Fruit fly (Drosophila melanogaster): ENCODE data around the gene mxt.

mxt gene

dm6 chr2L:4856118-4856517 lies 9.0 kb upstream of the mxt start (continued):
- TF ChIP-seq foxo (GFP tag; optimal IDR thresholded peaks at IDR 0.05): peak in 1 of 2 experiments; percentile 39
- TF ChIP-seq br (GFP tag; optimal IDR thresholded peaks at IDR 0.05): no peak
- no peak for TF ChIP-seq usp (GFP tag; optimal IDR thresholded peaks at IDR 0.05)
- no peak for TF ChIP-seq dl (GFP tag; optimal IDR thresholded peaks at IDR 0.05; ENCODE audit: insufficient read depth in 1 of 2, partially characterized antibody in 2 of 2)
- TF ChIP-seq Hr83 (GFP tag; optimal IDR thresholded peaks at IDR 0.05; ENCODE audit: poor library complexity, severe bottlenecking): no peak
- TF ChIP-seq ey (GFP tag; optimal IDR thresholded peaks at IDR 0.05): no peak

- no peak for TF ChIP-seq CG9705 (GFP tag; optimal IDR thresholded peaks at IDR 0.05)
- no peak for TF ChIP-seq ey (GFP tag; optimal IDR thresholded peaks at IDR 0.05)
- TF ChIP-seq jim (GFP tag; optimal IDR thresholded peaks at IDR 0.05): no peak
- no peak for TF ChIP-seq sage (GFP tag; optimal IDR thresholded peaks at IDR 0.05)
- no peak for TF ChIP-seq h (GFP tag; optimal IDR thresholded peaks at IDR 0.05)
- no peak for TF ChIP-seq brk (GFP tag; optimal IDR thresholded peaks at IDR 0.05)
- TF ChIP-seq lola (GFP tag; optimal IDR thresholded peaks at IDR 0.05): no peak
- TF ChIP-seq CG32264 (GFP tag; optimal IDR thresholded peaks at IDR 0.05): no peak
- no peak for TF ChIP-seq psq (GFP tag; optimal IDR thresholded peaks at IDR 0.05)
- TF ChIP-seq Hr83 (GFP tag; optimal IDR thresholded peaks at IDR 0.05; ENCODE audit: poor library complexity, severe bottlenecking): no peak
- TF ChIP-seq foxo (GFP tag; optimal IDR thresholded peaks at IDR 0.05): no peak
- TF ChIP-seq dmrt93B (GFP tag; optimal IDR thresholded peaks at IDR 0.05): no peak
- TF ChIP-seq rgr (GFP tag; optimal IDR thresholded peaks at IDR 0.05): no peak
- TF ChIP-seq dl (GFP tag; optimal IDR thresholded peaks at IDR 0.05; ENCODE audit: insufficient read depth in 1 of 2, partially characterized antibody in 2 of 2): no peak
- TF ChIP-seq N (GFP tag; optimal IDR thresholded peaks at IDR 0.05): no peak
Observed at dm6 chr2L:4854822-4855221, 7.7 kb upstream of the mxt start.

- no peak for TF ChIP-seq CG32264 (GFP tag; optimal IDR thresholded peaks at IDR 0.05)
Observed at dm6 chr2L:4852605-4853102, 5.6 kb upstream of the mxt start, which contains the start of gene smog. Gene smog, plus strand, starts transcription at chr2L:4852864.

- peak; percentile 82 for TF ChIP-seq Jra (GFP tag; optimal IDR thresholded peaks at IDR 0.05)
- peak; percentile 97 for TF ChIP-seq HLH106 (tag; optimal IDR thresholded peaks at IDR 0.05)
- TF ChIP-seq Hr83 (GFP tag; optimal IDR thresholded peaks at IDR 0.05; ENCODE audit: poor library complexity, severe bottlenecking): peak; percentile 89
- no peak for TF ChIP-seq dl (GFP tag; optimal IDR thresholded peaks at IDR 0.05; ENCODE audit: insufficient read depth in 1 of 2, partially characterized antibody in 2 of 2)
- no peak for TF ChIP-seq brk (GFP tag; optimal IDR thresholded peaks at IDR 0.05)
- TF ChIP-seq foxo (GFP tag; optimal IDR thresholded peaks at IDR 0.05): peak in 1 of 2 experiments; percentile 96
- TF ChIP-seq dsf (GFP tag; optimal IDR thresholded peaks at IDR 0.05; ENCODE audit: borderline replicate concordance): peak; percentile 74
- TF ChIP-seq sv (GFP tag; optimal IDR thresholded peaks at IDR 0.05): peak; percentile 93
- peak; percentile 96 for TF ChIP-seq rgr (GFP tag; optimal IDR thresholded peaks at IDR 0.05)
- peak; percentile 86 for TF ChIP-seq GATAd (GFP tag; optimal IDR thresholded peaks at IDR 0.05)
- TF ChIP-seq Hr78 (GFP tag; optimal IDR thresholded peaks at IDR 0.05): no peak
- peak; percentile 90 for TF ChIP-seq h (GFP tag; optimal IDR thresholded peaks at IDR 0.05)
- peak; percentile 86 for TF ChIP-seq CG9705 (GFP tag; optimal IDR thresholded peaks at IDR 0.05)
- peak; percentile 83 for TF ChIP-seq ey (GFP tag; optimal IDR thresholded peaks at IDR 0.05)
- peak; percentile 94 for TF ChIP-seq OdsH (GFP tag; optimal IDR thresholded peaks at IDR 0.05)
- no peak for TF ChIP-seq lola (GFP tag; optimal IDR thresholded peaks at IDR 0.05)
- no peak for TF ChIP-seq pan (optimal IDR thresholded peaks at IDR 0.05)
- peak; percentile 66 for TF ChIP-seq CG32264 (GFP tag; optimal IDR thresholded peaks at IDR 0.05)
- TF ChIP-seq Hnf4 (GFP tag; optimal IDR thresholded peaks at IDR 0.05): peak; percentile 93
- peak; percentile 81 for TF ChIP-seq sage (GFP tag; optimal IDR thresholded peaks at IDR 0.05)
- TF ChIP-seq Mio (GFP tag; optimal IDR thresholded peaks at IDR 0.05): no peak
- TF ChIP-seq Dif (GFP tag; optimal IDR thresholded peaks at IDR 0.05; ENCODE audit: partially characterized antibody): no peak
- peak; percentile 4 for TF ChIP-seq Rel (GFP tag; optimal IDR thresholded peaks at IDR 0.05)
- TF ChIP-seq Rel (tag; optimal IDR thresholded peaks at IDR 0.05): peak; percentile 69
- TF ChIP-seq Myc (optimal IDR thresholded peaks at IDR 0.05): peak; percentile 34
- peak; percentile 91 for TF ChIP-seq psq (GFP tag; optimal IDR thresholded peaks at IDR 0.05)
- no peak for TF ChIP-seq Vsx2 (GFP tag; optimal IDR thresholded peaks at IDR 0.05; ENCODE audit: partially characterized antibody)
- TF ChIP-seq dmrt93B (GFP tag; optimal IDR thresholded peaks at IDR 0.05): peak; percentile 86
- TF ChIP-seq Sp1 (GFP tag; optimal IDR thresholded peaks at IDR 0.05): peak; percentile 93
- TF ChIP-seq woc (GFP tag; optimal IDR thresholded peaks at IDR 0.05): peak; percentile 62
- TF ChIP-seq N (GFP tag; optimal IDR thresholded peaks at IDR 0.05): no peak
- no peak for TF ChIP-seq tai (GFP tag; optimal IDR thresholded peaks at IDR 0.05)
- TF ChIP-seq Abd-B (GFP tag; optimal IDR thresholded peaks at IDR 0.05): no peak
- peak; percentile 43 for TF ChIP-seq jim (GFP tag; optimal IDR thresholded peaks at IDR 0.05)
- TF ChIP-seq br (GFP tag; optimal IDR thresholded peaks at IDR 0.05): peak; percentile 83
- no peak for TF ChIP-seq Dfd (GFP tag; optimal IDR thresholded peaks at IDR 0.05)
- peak; percentile 88 for TF ChIP-seq fru (GFP tag; optimal IDR thresholded peaks at IDR 0.05)
- no peak for TF ChIP-seq CrebA (GFP tag; optimal IDR thresholded peaks at IDR 0.05; ENCODE audit: borderline replicate concordance)
- TF ChIP-seq usp (GFP tag; optimal IDR thresholded peaks at IDR 0.05): no peak
Observed at dm6 chr2L:4850356-4850755, 3.3 kb upstream of the mxt start, which contains the start of the genes mRpS2 and Mon1. Gene mRpS2, minus strand, starts transcription at chr2L:4850419. Gene Mon1, plus strand, starts transcription at chr2L:4850641.
